Worm (Caenorhabditis elegans) whole organism, late embryonic: ENCODE measurements around the gene ddo-2.

ENCODE experiments used
- K02D7.2 ChIP-seq: sonication (generic microtip); optimal IDR thresholded peaks from 2 replicates; lab custom pipeline; 2017; ENCODE audit warnings: mild to moderate bottlenecking, missing genetic modification characterization, missing compliant biosample characterization
- ceh-31 ChIP-seq: sonication (generic microtip); optimal IDR thresholded peaks from 2 replicates; lab custom pipeline; 2016; ENCODE audit warnings: missing genetic modification characterization, missing compliant biosample characterization
- che-1 ChIP-seq: sonication (generic microtip); optimal IDR thresholded peaks from 2 replicates; lab custom pipeline; 2016; ENCODE audit warnings: mild to moderate bottlenecking, missing genetic modification characterization, missing compliant biosample characterization
- dmd-4 ChIP-seq: sonication (generic microtip); optimal IDR thresholded peaks from 2 replicates; lab custom pipeline; 2016; ENCODE audit warnings: borderline replicate concordance, missing genetic modification characterization, missing compliant biosample characterization
- elt-4 ChIP-seq: sonication (generic microtip); optimal IDR thresholded peaks from 2 replicates; lab custom pipeline; 2016; ENCODE audit warnings: missing genetic modification characterization, missing compliant biosample characterization
- eyg-1 ChIP-seq: sonication (generic microtip); optimal IDR thresholded peaks from 2 replicates; lab custom pipeline; 2016; ENCODE audit warnings: missing genotype, missing genetic modification characterization, missing compliant biosample characterization
- syd-9 ChIP-seq: sonication (generic microtip); optimal IDR thresholded peaks from 2 replicates; lab custom pipeline; 2016; ENCODE audit warnings: mild to moderate bottlenecking, missing genetic modification characterization, moderate library complexity, missing compliant biosample characterization

DNA sequence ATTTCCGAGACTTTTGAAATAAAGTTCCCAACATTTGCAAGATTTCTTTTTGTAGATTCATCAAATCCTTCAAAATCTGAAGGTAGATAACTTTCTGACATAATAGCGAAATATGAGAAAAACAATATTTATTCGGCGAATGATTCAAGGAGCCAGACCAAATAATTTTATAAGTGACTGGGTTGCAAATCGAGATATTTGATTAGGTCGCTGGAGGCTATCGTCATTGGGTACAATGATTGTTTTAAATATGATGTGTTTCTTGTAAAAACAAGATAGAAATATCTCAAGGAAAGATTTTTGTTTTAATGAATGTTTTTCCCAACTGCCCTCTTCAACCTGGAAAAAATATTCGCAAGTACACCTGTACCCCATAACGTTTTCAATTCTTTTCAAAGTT lies 6.6 kb downstream of the ddo-2 start, which contains the start of gene srw-69:
- TF ChIP-seq syd-9 (tag; lab: Kevin White, UChicago) (no peak), K02D7.2 (tag; lab: Kevin White, UChicago) (no peak), dmd-4 (no peak), elt-4 (tag; lab: Kevin White, UChicago) (no peak), che-1 (no peak), eyg-1 (tag; lab: Kevin White, UChicago) (no peak), ceh-31 (tag; lab: Kevin White, UChicago) (no peak)
